Fruit fly (Drosophila melanogaster) whole organism, embryonic: ENCODE measurements around the gene mnd.
A peak's percentile ranks its signal among the peaks of the same experiment; 100 is the strongest.

Experiments used
- Antp ChIP-seq: fragments of 200-800 bp; sonication (Bioruptor generic); optimal IDR thresholded peaks from 3 replicates; lab custom pipeline; 2016; ENCODE audit warnings: missing biosample characterization, missing genetic modification characterization
- Bteb2 ChIP-seq: fragments of 200-800 bp; sonication (Bioruptor generic); optimal IDR thresholded peaks from 2 replicates; lab custom pipeline; 2016; ENCODE audit warnings: missing biosample characterization, missing genetic modification characterization
- CG10209 ChIP-seq: fragments of 200-800 bp; sonication (Bioruptor generic); optimal IDR thresholded peaks from 3 replicates; lab custom pipeline; 2017; ENCODE audit warnings: missing biosample characterization, mild to moderate bottlenecking, missing genetic modification characterization, missing genetic modification reagents
- CG14710 ChIP-seq: fragments of 200-800 bp; sonication (Bioruptor generic); optimal IDR thresholded peaks from 3 replicates; lab custom pipeline; 2019; ENCODE audit warnings: missing biosample characterization, mild to moderate bottlenecking, missing genetic modification characterization, moderate library complexity
- CG16815 ChIP-seq: fragments of 200-800 bp; sonication (Bioruptor generic); optimal IDR thresholded peaks from 3 replicates; lab custom pipeline; 2017; ENCODE audit warnings: missing biosample characterization, mild to moderate bottlenecking, missing genetic modification characterization
- CG17568 ChIP-seq: fragments of 200-800 bp; sonication (Bioruptor generic); optimal IDR thresholded peaks from 2 replicates; lab custom pipeline; 2018; ENCODE audit warnings: missing biosample characterization, mild to moderate bottlenecking, missing genetic modification characterization, moderate library complexity
- CG17829 ChIP-seq: fragments of 200-800 bp; optimal IDR thresholded peaks from 2 replicates; lab custom pipeline; 2019; ENCODE audit warnings: missing biosample characterization, mild to moderate bottlenecking, missing genetic modification characterization, moderate library complexity
- CG17912 ChIP-seq: fragments of 200-800 bp; sonication (Bioruptor generic); optimal IDR thresholded peaks from 2 replicates; lab custom pipeline; 2018; ENCODE audit warnings: missing biosample characterization, mild to moderate bottlenecking, missing genetic modification characterization
- CG18011 ChIP-seq: fragments of 200-800 bp; sonication (Bioruptor generic); optimal IDR thresholded peaks from 2 replicates; lab custom pipeline; 2017; ENCODE audit warnings: missing biosample characterization, missing genetic modification characterization, mild to moderate bottlenecking, moderate library complexity, missing genotype
- CG18262 ChIP-seq: fragments of 200-800 bp; optimal IDR thresholded peaks from 3 replicates; lab custom pipeline; 2019; ENCODE audit warnings: missing biosample characterization, mild to moderate bottlenecking, missing genetic modification characterization, moderate library complexity
- CG1832 ChIP-seq: fragments of 200-800 bp; sonication (Bioruptor generic); optimal IDR thresholded peaks from 2 replicates; lab custom pipeline; 2017; ENCODE audit warnings: missing biosample characterization, mild to moderate bottlenecking, missing genetic modification characterization, inconsistent platforms
- CG18599 ChIP-seq: fragments of 200-800 bp; sonication (Bioruptor generic); optimal IDR thresholded peaks from 3 replicates; lab custom pipeline; 2017; ENCODE audit warnings: missing biosample characterization, missing genetic modification characterization, mild to moderate bottlenecking, moderate library complexity, missing genetic modification reagents
- CG2120 ChIP-seq: fragments of 200-800 bp; sonication (Bioruptor generic); optimal IDR thresholded peaks from 3 replicates; lab custom pipeline; 2016; ENCODE audit warnings: missing biosample characterization, missing genetic modification characterization
- CG2199 ChIP-seq: fragments of 200-800 bp; sonication (Bioruptor generic); IDR thresholded peaks from 3 replicates; pipeline ENCODE4 v1.3.6; 2022; ENCODE audit warnings: missing biosample characterization, missing genetic modification characterization
- CG30020 ChIP-seq: fragments of 200-800 bp; optimal IDR thresholded peaks from 2 replicates; lab custom pipeline; 2019; ENCODE audit warnings: missing biosample characterization, mild to moderate bottlenecking, missing genetic modification characterization, moderate library complexity
- CG30431 ChIP-seq: fragments of 200-800 bp; sonication (Bioruptor generic); optimal IDR thresholded peaks from 2 replicates; lab custom pipeline; 2017; ENCODE audit warnings: missing biosample characterization, missing genetic modification characterization
- CG31224 ChIP-seq: fragments of 200-800 bp; sonication (Bioruptor generic); IDR thresholded peaks from 2 replicates; pipeline ENCODE4 v1.3.6; 2022; ENCODE audit warnings: missing biosample characterization, missing genetic modification characterization
- CG3163 ChIP-seq: fragments of 200-800 bp; sonication (Bioruptor generic); optimal IDR thresholded peaks from 3 replicates; lab custom pipeline; 2016; ENCODE audit warnings: missing biosample characterization, missing genetic modification characterization
- CG34224 ChIP-seq: fragments of 200-800 bp; sonication (Bioruptor generic); IDR thresholded peaks from 3 replicates; pipeline ENCODE4 v1.3.6; 2022; ENCODE audit warnings: missing biosample characterization, missing genetic modification characterization; ENCODE audit not compliant: partially characterized antibody
- CG4707 ChIP-seq: fragments of 200-800 bp; sonication (Bioruptor generic); optimal IDR thresholded peaks from 2 replicates; lab custom pipeline; 2018; ENCODE audit warnings: missing biosample characterization, mild to moderate bottlenecking, missing genetic modification characterization, moderate library complexity
- CG5180 ChIP-seq: fragments of 200-800 bp; sonication (Bioruptor generic); optimal IDR thresholded peaks from 3 replicates; lab custom pipeline; 2017; ENCODE audit warnings: missing biosample characterization, missing genetic modification characterization, mild to moderate bottlenecking, moderate library complexity, missing genetic modification reagents
- CG6175 ChIP-seq: fragments of 200-800 bp; sonication (Bioruptor generic); IDR thresholded peaks from 3 replicates; pipeline ENCODE4 v1.3.6; 2022; ENCODE audit warnings: missing biosample characterization, missing genetic modification characterization
- Chrac-16 ChIP-seq: fragments of 200-800 bp; sonication (Bioruptor generic); optimal IDR thresholded peaks from 3 replicates; lab custom pipeline; 2016; ENCODE audit warnings: missing biosample characterization, missing genetic modification characterization
- CoRest ChIP-seq: fragments of 200-800 bp; sonication (Bioruptor generic); optimal IDR thresholded peaks from 3 replicates; lab custom pipeline; 2018; ENCODE audit warnings: missing biosample characterization, mild to moderate bottlenecking, missing genetic modification characterization, moderate library complexity
- Doc3 ChIP-seq: fragments of 200-800 bp; sonication (Bioruptor generic); IDR thresholded peaks from 3 replicates; pipeline ENCODE4 v1.3.6; 2022; ENCODE audit warnings: missing biosample characterization, missing genetic modification characterization; ENCODE audit not compliant: partially characterized antibody
- Elba2 ChIP-seq: fragments of 200-800 bp; sonication (Bioruptor generic); optimal IDR thresholded peaks from 3 replicates; lab custom pipeline; 2016; ENCODE audit warnings: missing biosample characterization, missing genetic modification characterization
- Ets65A ChIP-seq: fragments of 200-800 bp; sonication (Bioruptor generic); peaks from one replicate; lab custom pipeline; 2016; ENCODE audit warnings: missing biosample characterization, missing genetic modification characterization
- Fer1 ChIP-seq: fragments of 200-800 bp; sonication (Bioruptor generic); optimal IDR thresholded peaks from 2 replicates; lab custom pipeline; 2017; ENCODE audit warnings: missing biosample characterization, mild to moderate bottlenecking, missing genetic modification characterization
- Fer3 ChIP-seq: fragments of 200-800 bp; sonication (Bioruptor generic); optimal IDR thresholded peaks from 2 replicates; lab custom pipeline; 2018; ENCODE audit warnings: missing biosample characterization, mild to moderate bottlenecking, missing genetic modification characterization, moderate library complexity
- HLHmδ ChIP-seq: fragments of 200-800 bp; sonication (Bioruptor generic); optimal IDR thresholded peaks from 2 replicates; lab custom pipeline; 2018; ENCODE audit warnings: missing biosample characterization, mild to moderate bottlenecking, missing genetic modification characterization, moderate library complexity
- Hey ChIP-seq: fragments of 200-800 bp; sonication (Bioruptor generic); optimal IDR thresholded peaks from 3 replicates; lab custom pipeline; 2018; ENCODE audit warnings: missing biosample characterization, mild to moderate bottlenecking, missing genetic modification characterization
- HmgD ChIP-seq: fragments of 200-800 bp; sonication (Bioruptor generic); optimal IDR thresholded peaks from 3 replicates; lab custom pipeline; 2016; ENCODE audit warnings: missing biosample characterization, missing genetic modification characterization
- Hr39 ChIP-seq: fragments of >200 bp; optimal IDR thresholded peaks from 2 replicates; lab custom pipeline; 2017
- Mad ChIP-seq: fragments of 200-800 bp; sonication (Bioruptor generic); optimal IDR thresholded peaks from 2 replicates; lab custom pipeline; 2016; ENCODE audit warnings: missing biosample characterization, missing genetic modification characterization
- Ptx1 ChIP-seq: fragments of 200-800 bp; sonication (Bioruptor generic); IDR thresholded peaks from 2 replicates; pipeline ENCODE4 v1.3.6; 2022; ENCODE audit warnings: missing biosample characterization, missing genetic modification characterization
- Ssrp ChIP-seq: fragments of 200-800 bp; sonication (Bioruptor generic); optimal IDR thresholded peaks from 2 replicates; lab custom pipeline; 2018; ENCODE audit warnings: missing biosample characterization, mild to moderate bottlenecking, missing genetic modification characterization, moderate library complexity
- Vsx1 ChIP-seq: fragments of 200-800 bp; sonication (Bioruptor generic); optimal IDR thresholded peaks from 2 replicates; lab custom pipeline; 2017; ENCODE audit warnings: missing biosample characterization, mild to moderate bottlenecking, missing genetic modification characterization, missing genetic modification reagents
- ab ChIP-seq: fragments of 200-800 bp; sonication (Bioruptor generic); optimal IDR thresholded peaks from 2 replicates; lab custom pipeline; 2016; ENCODE audit warnings: missing biosample characterization, missing genetic modification characterization
- ash1 ChIP-seq: fragments of 200-800 bp; sonication (Bioruptor generic); optimal IDR thresholded peaks from 2 replicates; lab custom pipeline; 2018; ENCODE audit warnings: missing biosample characterization, mild to moderate bottlenecking, missing genetic modification characterization
- bsh ChIP-seq, 2 experiments: fragments of 200-800 bp; sonication (Bioruptor generic); optimal IDR thresholded peaks; 2 replicates each; lab custom pipeline; 2017 to 2018; ENCODE audit warnings: mild to moderate bottlenecking in 2 of 2, missing biosample characterization in 2 of 2, missing genetic modification characterization in 2 of 2, moderate library complexity in 1 of 2
- chn ChIP-seq: fragments of 200-800 bp; sonication (Bioruptor generic); optimal IDR thresholded peaks from 2 replicates; lab custom pipeline; 2016; ENCODE audit warnings: missing biosample characterization, missing genetic modification characterization
- fd3F ChIP-seq: fragments of 200-800 bp; sonication (Bioruptor generic); optimal IDR thresholded peaks from 2 replicates; lab custom pipeline; 2018; ENCODE audit warnings: missing biosample characterization, mild to moderate bottlenecking, missing genetic modification characterization, moderate library complexity
- fd64A ChIP-seq: fragments of 200-800 bp; sonication (Bioruptor generic); optimal IDR thresholded peaks from 3 replicates; lab custom pipeline; 2018; ENCODE audit warnings: missing biosample characterization, mild to moderate bottlenecking, missing genetic modification characterization
- gcm2 ChIP-seq: fragments of 200-800 bp; sonication (Bioruptor generic); optimal IDR thresholded peaks from 2 replicates; lab custom pipeline; 2016; ENCODE audit warnings: missing biosample characterization, missing genetic modification characterization
- gem ChIP-seq: fragments of 200-800 bp; sonication (Bioruptor generic); optimal IDR thresholded peaks from 2 replicates; lab custom pipeline; 2019; ENCODE audit warnings: missing biosample characterization, mild to moderate bottlenecking, missing genetic modification characterization, moderate library complexity
- org-1 ChIP-seq: fragments of 200-800 bp; sonication (Bioruptor generic); optimal IDR thresholded peaks from 2 replicates; lab custom pipeline; 2017; ENCODE audit warnings: missing biosample characterization, missing genetic modification characterization
- p53 ChIP-seq: fragments of 200-800 bp; sonication (Bioruptor generic); optimal IDR thresholded peaks from 2 replicates; lab custom pipeline; 2016; ENCODE audit warnings: missing biosample characterization, missing genetic modification characterization
- phol ChIP-seq: fragments of 200-800 bp; sonication (Bioruptor generic); optimal IDR thresholded peaks from 3 replicates; lab custom pipeline; 2018; ENCODE audit warnings: missing biosample characterization, mild to moderate bottlenecking, missing genetic modification characterization, moderate library complexity
- repo ChIP-seq: fragments of 200-800 bp; sonication (Bioruptor generic); optimal IDR thresholded peaks from 2 replicates; lab custom pipeline; 2016; ENCODE audit warnings: missing biosample characterization, missing genetic modification characterization
- salm ChIP-seq: fragments of 200-800 bp; sonication (Bioruptor generic); optimal IDR thresholded peaks from 2 replicates; lab custom pipeline; 2018; ENCODE audit warnings: missing biosample characterization, mild to moderate bottlenecking, missing genetic modification characterization
- sob ChIP-seq: fragments of 200-800 bp; sonication (Bioruptor generic); IDR thresholded peaks from 2 replicates; pipeline ENCODE4 v1.3.6; 2022; ENCODE audit warnings: missing biosample characterization, missing genetic modification characterization
- sr ChIP-seq: fragments of 200-800 bp; sonication (Bioruptor generic); IDR thresholded peaks from 3 replicates; pipeline ENCODE4 v1.3.6; 2022; ENCODE audit warnings: missing biosample characterization, missing genetic modification characterization

mnd gene

DNA sequence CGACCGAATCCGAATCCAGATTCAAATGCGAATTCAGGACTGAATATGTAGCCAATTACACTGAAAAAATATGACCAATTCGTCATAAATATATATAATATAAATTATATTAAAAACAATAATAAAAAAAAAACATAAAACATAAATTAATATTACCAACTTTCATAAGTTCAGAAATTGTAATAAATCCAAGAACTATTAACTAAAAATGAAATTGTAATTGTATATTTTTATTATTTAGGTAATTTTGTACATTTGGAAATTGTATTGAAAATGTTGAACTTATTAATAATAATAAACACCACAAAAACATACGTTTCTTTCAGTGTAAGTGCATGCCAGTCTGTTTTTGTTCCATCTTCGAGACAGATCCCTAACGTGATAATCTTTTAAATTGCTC is 23.9 kb upstream of the mnd start (continued):
- no peak for TF ChIP-seq org-1 (GFP tag; lab: Kevin White, UChicago)
- TF ChIP-seq phol (tag; lab: Kevin White, UChicago) = peak; percentile 65
- TF ChIP-seq salm (tag; lab: Kevin White, UChicago) = no peak
- no peak for TF ChIP-seq repo (GFP tag; lab: Kevin White, UChicago)
- TF ChIP-seq CoRest = peak; percentile 35
- TF ChIP-seq CG1832 (GFP tag; lab: Kevin White, UChicago) = no peak
- TF ChIP-seq CG17568 (GFP tag; lab: Kevin White, UChicago) = no peak
- peak; percentile 45 for TF ChIP-seq CG10209 (GFP tag; lab: Kevin White, UChicago)
- no peak for TF ChIP-seq Vsx1 (GFP tag; lab: Kevin White, UChicago)
- no peak for TF ChIP-seq CG4707 (GFP tag; lab: Kevin White, UChicago)
- peak; percentile 30 for TF ChIP-seq Chrac-16 (GFP tag; lab: Kevin White, UChicago)
- no peak for TF ChIP-seq Mad (GFP tag; lab: Kevin White, UChicago)
- no peak for TF ChIP-seq p53 (GFP tag; lab: Kevin White, UChicago)
- peak; percentile 79 for TF ChIP-seq gem (tag; lab: Kevin White, UChicago)
- TF ChIP-seq sob = no peak
- TF ChIP-seq HLHmδ (GFP tag; lab: Kevin White, UChicago) = no peak
- peak; percentile 46 for TF ChIP-seq Ssrp
- no peak for TF ChIP-seq gcm2
- TF ChIP-seq bsh (GFP tag; optimal IDR thresholded peaks at IDR 0.05; lab: Kevin White, UChicago) = peak in 1 of 2 experiments; percentile 10
- TF ChIP-seq CG30020 (tag; lab: Kevin White, UChicago) = peak; percentile 0
- peak; percentile 56 for TF ChIP-seq Elba2
- TF ChIP-seq CG6175 (GFP tag; lab: Robert Waterston, UW) = no peak
- no peak for TF ChIP-seq fd64A (GFP tag; lab: Kevin White, UChicago)
- TF ChIP-seq CG3163 (GFP tag; lab: Kevin White, UChicago) = no peak
- TF ChIP-seq HmgD = no peak
- no peak for TF ChIP-seq CG34224 (GFP tag; lab: Robert Waterston, UW)
- no peak for TF ChIP-seq Fer3 (tag; lab: Kevin White, UChicago)
- TF ChIP-seq CG18011 (GFP tag; lab: Kevin White, UChicago) = no peak
- peak; percentile 16 for TF ChIP-seq CG16815
- TF ChIP-seq CG14710 (tag; lab: Kevin White, UChicago) = peak; percentile 77
- TF ChIP-seq CG18262 (tag; lab: Kevin White, UChicago) = peak; percentile 87
- no peak for TF ChIP-seq CG30431 (GFP tag; lab: Kevin White, UChicago)
- no peak for TF ChIP-seq Hey
- no peak for TF ChIP-seq Ptx1
- no peak for TF ChIP-seq CG2199
- TF ChIP-seq ab (GFP tag; lab: Kevin White, UChicago) = no peak
- no peak for TF ChIP-seq Doc3
- no peak for TF ChIP-seq Fer1
- TF ChIP-seq CG18599 (GFP tag; lab: Kevin White, UChicago) = no peak
- TF ChIP-seq CG2120 (GFP tag; lab: Kevin White, UChicago) = no peak
- TF ChIP-seq Hr39 (lab: Kevin White, UChicago) = no peak
- TF ChIP-seq Antp (GFP tag; lab: Kevin White, UChicago) = no peak
- no peak for TF ChIP-seq ash1 (GFP tag; lab: Kevin White, UChicago)
- TF ChIP-seq CG5180 = no peak
- no peak for TF ChIP-seq CG17912 (GFP tag; lab: Kevin White, UChicago)
- TF ChIP-seq CG31224 (GFP tag; lab: Robert Waterston, UW) = no peak
- TF ChIP-seq chn (GFP tag; lab: Kevin White, UChicago) = no peak
- peak; percentile 81 for TF ChIP-seq CG17829
- no peak for TF ChIP-seq Ets65A (GFP tag; lab: Kevin White, UChicago)
- TF ChIP-seq sr (GFP tag; lab: Robert Waterston, UW) = no peak
- no peak for TF ChIP-seq fd3F (GFP tag; lab: Kevin White, UChicago)
- TF ChIP-seq Bteb2 (GFP tag; lab: Kevin White, UChicago) = no peak
